Fruit fly (Drosophila melanogaster) whole organism, embryonic: ENCODE measurements around the gene bsk.

ENCODE experiments used
- CG10959 ChIP-seq: fragments of 200-800 bp; sonication (Bioruptor generic); IDR thresholded peaks from 2 replicates; pipeline ENCODE4 v1.3.6; 2022; ENCODE audit warnings: missing biosample characterization, missing genetic modification characterization
- CG11456 ChIP-seq: fragments of 200-800 bp; sonication (Bioruptor generic); IDR thresholded peaks from 3 replicates; pipeline ENCODE4 v1.3.6; 2022; ENCODE audit warnings: missing biosample characterization, missing genetic modification characterization
- CG2199 ChIP-seq: fragments of 200-800 bp; sonication (Bioruptor generic); IDR thresholded peaks from 3 replicates; pipeline ENCODE4 v1.3.6; 2022; ENCODE audit warnings: missing biosample characterization, missing genetic modification characterization
- CG34224 ChIP-seq: fragments of 200-800 bp; sonication (Bioruptor generic); IDR thresholded peaks from 3 replicates; pipeline ENCODE4 v1.3.6; 2022; ENCODE audit warnings: missing biosample characterization, missing genetic modification characterization; ENCODE audit not compliant: partially characterized antibody
- CG9932 ChIP-seq: fragments of 200-800 bp; sonication (Bioruptor generic); IDR thresholded peaks from 2 replicates; pipeline ENCODE4 v1.3.6; 2022; ENCODE audit warnings: missing biosample characterization, missing genetic modification characterization
- Hand ChIP-seq: fragments of 200-800 bp; sonication (Bioruptor generic); optimal IDR thresholded peaks from 2 replicates; lab custom pipeline; 2017; ENCODE audit warnings: mild to moderate bottlenecking, missing biosample characterization, missing genetic modification reagents, missing genetic modification characterization
- inv ChIP-seq: fragments of 200-800 bp; sonication (Bioruptor generic); IDR thresholded peaks from 2 replicates; pipeline ENCODE4 v1.3.6; 2022; ENCODE audit warnings: missing biosample characterization, missing genetic modification characterization; ENCODE audit not compliant: partially characterized antibody

DNA sequence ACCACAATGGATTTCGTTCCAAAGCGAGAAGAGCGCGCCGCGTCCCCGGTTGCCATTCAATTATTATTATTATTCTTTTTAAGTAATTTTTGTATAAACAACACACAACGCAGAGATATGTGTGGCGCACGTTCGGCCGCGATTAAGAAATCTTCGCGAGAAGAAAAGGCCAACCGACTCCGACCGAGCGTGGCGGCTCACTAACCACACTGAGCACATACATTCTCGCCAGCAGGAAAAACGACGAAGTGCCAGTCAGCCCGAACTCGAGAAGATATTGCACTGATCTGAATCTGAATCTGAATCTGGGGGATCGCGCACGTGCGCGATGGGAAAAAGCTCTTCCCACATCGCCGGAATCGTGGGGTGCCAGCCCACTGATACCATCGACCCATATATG is 51.4 kb downstream of the bsk start, which contains the start of gene Sur:
- TF ChIP-seq CG11456 (GFP tag; lab: Robert Waterston, UW) (no peak), Hand (no peak), CG2199 (GFP tag; lab: Robert Waterston, UW) (no peak), CG34224 (GFP tag; lab: Robert Waterston, UW) (no peak), CG10959 (GFP tag; lab: Robert Waterston, UW) (no peak), CG9932 (GFP tag; lab: Robert Waterston, UW) (no peak; the same call in 1 of the 2 replicates), inv (GFP tag; lab: Robert Waterston, UW) (no peak)
